Fruit fly (Drosophila melanogaster): ENCODE data around the gene ssp2.
A peak's percentile ranks its signal among the peaks of the same experiment; 100 is the strongest.

The ssp2 gene

dm6 chr3L:14004041-14004407 is 39.0 kb downstream of the ssp2 start (continued):
- TF ChIP-seq CG3995 (GFP tag; optimal IDR thresholded peaks at IDR 0.05) (peak; percentile 82), gfzf (GFP tag; optimal IDR thresholded peaks at IDR 0.05) (peak; percentile 2), eve (GFP tag; optimal IDR thresholded peaks at IDR 0.05) (no peak)

- peak in 1 of 3 experiments; percentile 51 for TF ChIP-seq Stat92E (GFP tag; optimal IDR thresholded peaks at IDR 0.05)
- peak; percentile 91 for TF ChIP-seq Mrtf (GFP tag; IDR thresholded peaks at IDR 0.05)
- TF ChIP-seq CG12219 (GFP tag; optimal IDR thresholded peaks at IDR 0.05): peak; percentile 94
- TF ChIP-seq sug (tag; optimal IDR thresholded peaks at IDR 0.05): peak; percentile 93
- peak; percentile 95 for TF ChIP-seq so (GFP tag; IDR thresholded peaks at IDR 0.05)
- TF ChIP-seq dm (GFP tag; optimal IDR thresholded peaks at IDR 0.05): peak; percentile 94
- TF ChIP-seq unc-4 (GFP tag; IDR thresholded peaks at IDR 0.05; ENCODE audit: partially characterized antibody): 0 out of 2 replicates have a peak, but pooled peaks have one; percentile 25
- TF ChIP-seq nau (GFP tag; optimal IDR thresholded peaks at IDR 0.05): no peak
- peak; percentile 75; the same call in 2 of the 3 replicates for TF ChIP-seq sr (GFP tag; IDR thresholded peaks at IDR 0.05)
- TF ChIP-seq HLH3B (GFP tag; IDR thresholded peaks at IDR 0.05): peak; percentile 98
- TF ChIP-seq tio (GFP tag; optimal IDR thresholded peaks at IDR 0.05): no peak
- TF ChIP-seq CG6689 (GFP tag; IDR thresholded peaks at IDR 0.05): peak; percentile 93
- peak; percentile 97 for TF ChIP-seq Antp (GFP tag; optimal IDR thresholded peaks at IDR 0.05)
- peak; percentile 98 for TF ChIP-seq CG15269 (tag; optimal IDR thresholded peaks at IDR 0.05)
- peak; percentile 95 for TF ChIP-seq tap (tag; optimal IDR thresholded peaks at IDR 0.05)
- peak; percentile 94 for TF ChIP-seq Side (GFP tag; optimal IDR thresholded peaks at IDR 0.05)
- TF ChIP-seq Oli (tag; optimal IDR thresholded peaks at IDR 0.05): peak; percentile 96
- TF ChIP-seq Awh (GFP tag; IDR thresholded peaks at IDR 0.05): peak; percentile 87
- peak; percentile 73 for TF ChIP-seq Deaf1 (tag; optimal IDR thresholded peaks at IDR 0.05)
- TF ChIP-seq MTF-1 (GFP tag; optimal IDR thresholded peaks at IDR 0.05; ENCODE audit: borderline replicate concordance): peak; percentile 75
- peak; percentile 94 for TF ChIP-seq CG12391 (tag; optimal IDR thresholded peaks at IDR 0.05)
- peak; percentile 79 for TF ChIP-seq Gug (GFP tag; IDR thresholded peaks at IDR 0.05)
- TF ChIP-seq CG12155 (GFP tag; optimal IDR thresholded peaks at IDR 0.05): peak; percentile 91
- TF ChIP-seq zf30C (GFP tag; optimal IDR thresholded peaks at IDR 0.05): no peak
- peak; percentile 91 for TF ChIP-seq cato (GFP tag; optimal IDR thresholded peaks at IDR 0.05; ENCODE audit: borderline replicate concordance)
- TF ChIP-seq odd (GFP tag; optimal IDR thresholded peaks at IDR 0.05): peak; percentile 90
- no peak for TF ChIP-seq hbn (GFP tag; IDR thresholded peaks at IDR 0.05; ENCODE audit: partially characterized antibody)
- peak; percentile 94 for TF ChIP-seq CG1792 (GFP tag; optimal IDR thresholded peaks at IDR 0.05)
- peak; percentile 91 for TF ChIP-seq CG4730 (GFP tag; IDR thresholded peaks at IDR 0.05)
- no peak; the same call in 1 of the 2 replicates for TF ChIP-seq Dip2 (GFP tag; IDR thresholded peaks at IDR 0.05)
- TF ChIP-seq CG18764 (GFP tag; optimal IDR thresholded peaks at IDR 0.05): peak; percentile 91
- peak; percentile 82 for TF ChIP-seq CG3838 (GFP tag; optimal IDR thresholded peaks at IDR 0.05)
- peak; percentile 87 for TF ChIP-seq zen (tag; optimal IDR thresholded peaks at IDR 0.05)
- TF ChIP-seq Aef1 (GFP tag; IDR thresholded peaks at IDR 0.05): peak; percentile 98
- peak; percentile 94 for TF ChIP-seq zfh2 (GFP tag; optimal IDR thresholded peaks at IDR 0.05)
- TF ChIP-seq D (optimal IDR thresholded peaks at IDR 0.05): no peak
- TF ChIP-seq D (GFP tag; optimal IDR thresholded peaks at IDR 0.05): peak; percentile 94
- no peak for TF ChIP-seq prd (optimal IDR thresholded peaks at IDR 0.05)
- TF ChIP-seq prd (GFP tag; IDR thresholded peaks at IDR 0.05): peak; percentile 93
- peak; percentile 85 for TF ChIP-seq psq (GFP tag; optimal IDR thresholded peaks at IDR 0.05)
- peak; percentile 81 for TF ChIP-seq CG10274 (GFP tag; optimal IDR thresholded peaks at IDR 0.05)
- peak; percentile 95 for TF ChIP-seq Atf-2 (GFP tag; optimal IDR thresholded peaks at IDR 0.05)
- peak; percentile 89 for TF ChIP-seq CG12299 (tag; optimal IDR thresholded peaks at IDR 0.05)
- peak; percentile 96 for TF ChIP-seq CG9609 (GFP tag; optimal IDR thresholded peaks at IDR 0.05)
- peak in 1 of 2 experiments; percentile 82 for TF ChIP-seq Hr78 (GFP tag; optimal IDR thresholded peaks at IDR 0.05)
- peak; percentile 85 for TF ChIP-seq CG14710 (tag; optimal IDR thresholded peaks at IDR 0.05)
Measured at dm6 chr3L:14004963-14005458, 40.0 kb downstream of the ssp2 start.
